Worm (Caenorhabditis elegans): ENCODE data around the gene C01G12.9.

The C01G12.9 gene

ce11 chrII:14622758-14623157, 43.9 kb downstream of the C01G12.9 start, which contains the start of gene mltn-10:
mltn-10 (plus strand) TSS chrII:14623058.
- no peak for TF ChIP-seq mef-2 (tag; optimal IDR thresholded peaks at IDR 0.05)

ce11 chrII:14626883-14627282, 48.1 kb downstream of the C01G12.9 start:
- peak; percentile 97 for TF ChIP-seq blmp-1 (tag; optimal IDR thresholded peaks at IDR 0.05)
- no peak for TF ChIP-seq alr-1 (tag; optimal IDR thresholded peaks at IDR 0.05; ENCODE audit: borderline replicate concordance)

DNA sequence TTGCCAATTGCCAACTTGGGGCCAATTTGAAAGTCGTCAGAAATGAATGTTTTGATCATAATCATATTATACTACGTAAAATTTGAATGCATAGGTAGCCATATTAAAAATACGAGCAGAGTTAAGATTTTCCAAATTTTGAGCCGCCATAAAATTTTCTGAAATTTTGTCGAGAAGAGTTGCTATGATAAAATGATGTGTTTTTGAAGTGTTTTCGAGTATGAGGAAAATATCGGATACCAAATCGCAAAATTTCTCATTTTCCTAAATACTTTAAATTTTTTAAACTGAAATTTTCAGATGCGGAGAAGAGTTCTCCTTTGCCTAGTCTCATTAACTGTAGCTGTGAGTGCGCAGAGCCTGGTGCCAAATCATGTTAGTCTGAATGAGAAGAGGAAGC, 48.5 kb downstream of the C01G12.9 start, which contains the start of gene tag-297:
TSS of gene tag-297 (plus strand) at position 301 of the 400 bp plus-strand sequence.
- TF ChIP-seq F16B12.6 (tag; optimal IDR thresholded peaks at IDR 0.05) (no peak), fkh-4 (tag; optimal IDR thresholded peaks at IDR 0.05; ENCODE audit: borderline replicate concordance) (no peak), nhr-76 (tag; optimal IDR thresholded peaks at IDR 0.05) (no peak), tbx-2 (tag; optimal IDR thresholded peaks at IDR 0.05) (no peak), jun-1 (tag; optimal IDR thresholded peaks at IDR 0.05) (no peak), ceh-90 (tag; optimal IDR thresholded peaks at IDR 0.05) (no peak), mep-1 (tag; optimal IDR thresholded peaks at IDR 0.05) (no peak), aly-2 (tag; optimal IDR thresholded peaks at IDR 0.05) (no peak), dsc-1 (tag; optimal IDR thresholded peaks at IDR 0.05) (no peak), lin-15B (tag; optimal IDR thresholded peaks at IDR 0.05) (no peak), zip-4 (GFP tag; optimal IDR thresholded peaks at IDR 0.05) (no peak), nhr-11 (tag; optimal IDR thresholded peaks at IDR 0.05) (no peak), nhr-84 (tag; optimal IDR thresholded peaks at IDR 0.05) (no peak), ces-1 (GFP tag; optimal IDR thresholded peaks at IDR 0.05) (no peak), lin-13 (GFP tag; optimal IDR thresholded peaks at IDR 0.05) (no peak), nhr-90 (tag; optimal IDR thresholded peaks at IDR 0.05; ENCODE audit: poor library complexity) (no peak), snu-23 (GFP tag; optimal IDR thresholded peaks at IDR 0.05) (no peak)

Data from whole organism, L1 larva.